Worm (Caenorhabditis elegans) whole organism, L4 larva: ENCODE data around the gene laat-1.

ENCODE experiments used
- F49E8.2 ChIP-seq: sonication (generic microtip); optimal IDR thresholded peaks from 2 replicates; lab custom pipeline; 2016; ENCODE audit warnings: missing compliant biosample characterization, mild to moderate bottlenecking, missing genetic modification characterization, borderline replicate concordance
- aly-2 ChIP-seq: sonication (generic microtip); optimal IDR thresholded peaks from 2 replicates; lab custom pipeline; 2018; ENCODE audit warnings: missing biosample characterization, missing genetic modification characterization
- egl-27 ChIP-seq: sonication (generic microtip); optimal IDR thresholded peaks from 3 replicates; lab custom pipeline; 2017; ENCODE audit warnings: missing biosample characterization, missing genetic modification reagents, missing genetic modification characterization
- fos-1 ChIP-seq: fragments of 150-350 bp; optimal IDR thresholded peaks from 2 replicates; lab custom pipeline; 2014; ENCODE audit warnings: missing biosample characterization, missing genetic modification characterization
- mep-1 ChIP-seq: fragments of 150-350 bp; sonication (generic microtip); optimal IDR thresholded peaks from 3 replicates; lab custom pipeline; 2014; ENCODE audit warnings: missing biosample characterization, missing genetic modification characterization
- nhr-6 ChIP-seq: fragments of 150-350 bp; optimal IDR thresholded peaks from 2 replicates; lab custom pipeline; 2014; ENCODE audit warnings: missing biosample characterization, missing genetic modification characterization
- pha-4 ChIP-seq, 2 experiments: fragments of 150-350 bp in 1 of 2; fragments of 200-800 bp in 1 of 2; sonication (Bioruptor generic) in 1 of 2; IDR thresholded peaks in 1 of 2; optimal IDR thresholded peaks in 1 of 2; 2 replicates each; pipeline versions ENCODE4 v1.3.6 to Lab custom; 2014 to 2022; ENCODE audit warnings: missing genetic modification characterization in 2 of 2, missing genetic modification reagents in 2 of 2, missing biosample characterization in 1 of 2, missing compliant biosample characterization in 1 of 2
- saeg-2 ChIP-seq: fragments of 200-800 bp; sonication (Bioruptor generic); IDR thresholded peaks from 2 replicates; pipeline ENCODE4 v1.3.6; 2022; ENCODE audit warnings: missing genetic modification reagents, missing genetic modification characterization, missing compliant biosample characterization
- snpc-4 ChIP-seq: fragments of 150-350 bp; optimal IDR thresholded peaks from 2 replicates; lab custom pipeline; 2014; ENCODE audit warnings: missing biosample characterization, missing genetic modification characterization
- unc-39 ChIP-seq: sonication (generic microtip); optimal IDR thresholded peaks from 2 replicates; lab custom pipeline; 2017; ENCODE audit warnings: missing biosample characterization, missing genetic modification characterization
- unc-62 ChIP-seq, 3 experiments: fragments of 150-350 bp in 1 of 3; sonication (generic microtip); optimal IDR thresholded peaks in 2 of 3; peaks in 1 of 3; 1 replicate in 1 of 3; 2 replicates in 2 of 3; lab custom pipeline; 2014 to 2017; ENCODE audit warnings: missing biosample characterization in 3 of 3, missing genetic modification characterization in 3 of 3, missing genetic modification reagents in 3 of 3, missing genotype in 1 of 3

DNA sequence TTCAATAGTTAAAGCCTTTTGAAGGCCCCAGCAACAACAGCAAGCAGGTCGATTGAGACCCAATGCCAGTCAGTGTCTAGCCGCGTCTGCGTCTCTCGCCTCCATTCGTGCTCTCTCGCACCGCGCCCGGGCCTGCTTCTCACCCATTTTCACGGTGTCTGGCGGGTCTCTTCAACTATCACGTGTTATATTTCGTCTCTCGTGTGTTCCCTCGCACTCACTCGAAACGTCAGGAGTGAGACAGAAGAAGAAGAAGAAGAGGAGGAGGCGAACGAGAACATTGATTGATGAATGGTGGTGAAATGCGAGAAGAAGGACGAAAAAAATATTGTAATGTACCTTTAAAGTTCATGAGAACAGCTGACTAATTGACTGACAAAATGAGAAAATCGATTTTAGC lies 16.4 kb downstream of the laat-1 start:
- TF ChIP-seq mep-1 (peak; percentile 91), unc-62 (GFP tag; optimal IDR thresholded peaks at IDR 0.05 in 1 of 2; lab: Kevin White, UChicago) (peak in 1 of 2 experiments; percentile 98), unc-62 (tag; optimal IDR thresholded peaks at IDR 0.05; lab: Kevin White, UChicago) (no peak), fos-1 (tag; lab: Kevin White, UChicago) (no peak), nhr-6 (peak; percentile 68), egl-27 (tag; lab: Kevin White, UChicago) (no peak), pha-4 (GFP tag; IDR thresholded peaks at IDR 0.05; lab: Robert Waterston, UW) (peak; percentile 55), pha-4 (tag; optimal IDR thresholded peaks at IDR 0.05; lab: Kevin White, UChicago) (no peak), saeg-2 (GFP tag; lab: Robert Waterston, UW) (no peak), snpc-4 (no peak), aly-2 (tag; lab: Kevin White, UChicago) (no peak), F49E8.2 (tag; lab: Kevin White, UChicago) (no peak), unc-39 (tag; lab: Kevin White, UChicago) (no peak)
